Worm (Caenorhabditis elegans): ENCODE data around the gene unc-5.

ce11 chrIV:5507754-5508153 lies 20.4 kb downstream of the unc-5 start:
- TF ChIP-seq sox-4 (tag; optimal IDR thresholded peaks at IDR 0.05), result no peak
- no peak for TF ChIP-seq tbx-7 (tag; optimal IDR thresholded peaks at IDR 0.05)
- TF ChIP-seq pag-3 (tag; optimal IDR thresholded peaks at IDR 0.05; ENCODE audit: borderline replicate concordance), result no peak
- TF ChIP-seq C08G9.2 (tag; optimal IDR thresholded peaks at IDR 0.05), result no peak

All from whole organism, late embryonic.